Fruit fly (Drosophila melanogaster): ENCODE measurements around the gene Mks1.
A peak's percentile ranks its signal among the peaks of the same experiment; 100 is the strongest.

Gene Mks1

dm6 chrX:12465316-12465715 lies 31.1 kb downstream of the Mks1 start:
- TF ChIP-seq CG11294 (GFP tag; IDR thresholded peaks at IDR 0.05) (no peak), Lpt (GFP tag; optimal IDR thresholded peaks at IDR 0.05) (no peak), ss (GFP tag; optimal IDR thresholded peaks at IDR 0.05) (no peak), Blimp-1 (GFP tag; optimal IDR thresholded peaks at IDR 0.05) (no peak), CG3032 (tag; optimal IDR thresholded peaks at IDR 0.05) (no peak), CG6808 (GFP tag; optimal IDR thresholded peaks at IDR 0.05) (no peak), Smox (GFP tag; optimal IDR thresholded peaks at IDR 0.05) (no peak), CG10631 (GFP tag; optimal IDR thresholded peaks at IDR 0.05) (no peak), fkh (GFP tag; optimal IDR thresholded peaks at IDR 0.05) (no peak), CG32006 (GFP tag; optimal IDR thresholded peaks at IDR 0.05) (no peak), Ets21C (GFP tag; optimal IDR thresholded peaks at IDR 0.05) (no peak), CG10669 (GFP tag; optimal IDR thresholded peaks at IDR 0.05) (no peak)

DNA sequence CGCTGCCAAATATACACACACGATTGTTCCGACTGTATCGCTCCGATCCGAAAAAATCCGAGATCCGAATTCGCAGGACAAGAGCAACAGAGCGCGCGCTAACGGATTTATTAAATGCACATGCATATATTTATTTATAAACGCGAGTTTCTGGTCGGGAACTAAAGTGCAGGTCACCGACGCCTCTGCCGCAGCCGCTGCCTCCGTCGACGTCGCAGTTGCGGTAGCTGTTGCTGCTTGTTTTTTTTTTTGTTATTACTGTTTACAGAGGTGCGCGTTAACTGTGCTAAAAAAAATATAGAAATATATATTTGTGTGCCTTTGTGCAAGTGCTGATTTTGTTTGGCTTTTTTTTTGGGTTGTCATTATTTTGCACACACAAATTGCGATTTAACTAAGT lies 32.8 kb downstream of the Mks1 start:
- TF ChIP-seq salr (GFP tag; optimal IDR thresholded peaks at IDR 0.05), result no peak
- TF ChIP-seq Eip93F (GFP tag; optimal IDR thresholded peaks at IDR 0.05), result no peak
- TF ChIP-seq dsx (GFP tag; optimal IDR thresholded peaks at IDR 0.05; ENCODE audit: poor library complexity, severe bottlenecking), result no peak
- no peak for TF ChIP-seq fkh (GFP tag; optimal IDR thresholded peaks at IDR 0.05)
- no peak for TF ChIP-seq Ets21C (GFP tag; optimal IDR thresholded peaks at IDR 0.05)
- TF ChIP-seq Gug (GFP tag; IDR thresholded peaks at IDR 0.05), result no peak
- TF ChIP-seq svp (GFP tag), result peak; percentile 61

dm6 chrX:12462936-12463558 lies 33.4 kb downstream of the Mks1 start, which contains the start of the genes Rab40 and CG42258:
Rab40 (minus strand) TSS chrX:12463112.
CG42258 (plus strand) TSS chrX:12463528.
- TF ChIP-seq fd59A (GFP tag; optimal IDR thresholded peaks at IDR 0.05) (no peak), Hr4 (GFP tag; optimal IDR thresholded peaks at IDR 0.05) (peak; percentile 39), Lpt (GFP tag; optimal IDR thresholded peaks at IDR 0.05) (no peak), spab (GFP tag; optimal IDR thresholded peaks at IDR 0.05) (no peak), OdsH (GFP tag; optimal IDR thresholded peaks at IDR 0.05) (peak; percentile 21), CG16779 (tag; optimal IDR thresholded peaks at IDR 0.05) (no peak), CG3919 (GFP tag; optimal IDR thresholded peaks at IDR 0.05) (peak; percentile 56), CG10669 (GFP tag; optimal IDR thresholded peaks at IDR 0.05) (no peak), CG8119 (GFP tag; IDR thresholded peaks at IDR 0.05) (no peak), pdm3 (GFP tag; optimal IDR thresholded peaks at IDR 0.05) (peak; percentile 59), CG11902 (GFP tag; optimal IDR thresholded peaks at IDR 0.05) (no peak), fd85E (GFP tag; optimal IDR thresholded peaks at IDR 0.05) (no peak), Hr38 (GFP tag; optimal IDR thresholded peaks at IDR 0.05) (no peak), CG11294 (GFP tag; IDR thresholded peaks at IDR 0.05) (no peak), Sox14 (GFP tag; optimal IDR thresholded peaks at IDR 0.05) (peak; percentile 48), achi (GFP tag; optimal IDR thresholded peaks at IDR 0.05) (no peak), CG1621 (tag; optimal IDR thresholded peaks at IDR 0.05) (no peak), esn (GFP tag; optimal IDR thresholded peaks at IDR 0.05) (peak; percentile 57), CG6276 (GFP tag; optimal IDR thresholded peaks at IDR 0.05) (no peak), CG6163 (GFP tag; IDR thresholded peaks at IDR 0.05) (peak; percentile 56), CG8632 (GFP tag; optimal IDR thresholded peaks at IDR 0.05) (peak; percentile 34), Smox (GFP tag; optimal IDR thresholded peaks at IDR 0.05) (peak; percentile 51), CG3032 (tag; optimal IDR thresholded peaks at IDR 0.05) (peak; percentile 8), CG10631 (GFP tag; optimal IDR thresholded peaks at IDR 0.05) (peak; percentile 66), CG11762 (GFP tag; optimal IDR thresholded peaks at IDR 0.05; ENCODE audit: insufficient read depth) (no peak), fkh (GFP tag; optimal IDR thresholded peaks at IDR 0.05) (no peak), salr (GFP tag; optimal IDR thresholded peaks at IDR 0.05) (peak in 1 of 2 experiments; percentile 32), Ets96B (tag; optimal IDR thresholded peaks at IDR 0.05) (no peak), CG15336 (GFP tag; IDR thresholded peaks at IDR 0.05) (no peak), CG9139 (GFP tag; optimal IDR thresholded peaks at IDR 0.05) (no peak), dsx (GFP tag; optimal IDR thresholded peaks at IDR 0.05; ENCODE audit: poor library complexity, severe bottlenecking) (no peak), CG6792 (GFP tag; optimal IDR thresholded peaks at IDR 0.05) (peak; percentile 21), eg (GFP tag; IDR thresholded peaks at IDR 0.05) (peak; percentile 55), lz (GFP tag; optimal IDR thresholded peaks at IDR 0.05) (peak; percentile 55), CG32006 (GFP tag; optimal IDR thresholded peaks at IDR 0.05) (peak; percentile 37), Met (GFP tag; optimal IDR thresholded peaks at IDR 0.05) (peak; percentile 41), Hr39 (GFP tag; optimal IDR thresholded peaks at IDR 0.05) (peak; percentile 30), cyc (GFP tag; optimal IDR thresholded peaks at IDR 0.05) (peak; percentile 41), ss (GFP tag; optimal IDR thresholded peaks at IDR 0.05) (no peak)
